Worm (Caenorhabditis elegans): ENCODE results near the gene F48F7.5.

F48F7.5 gene

DNA sequence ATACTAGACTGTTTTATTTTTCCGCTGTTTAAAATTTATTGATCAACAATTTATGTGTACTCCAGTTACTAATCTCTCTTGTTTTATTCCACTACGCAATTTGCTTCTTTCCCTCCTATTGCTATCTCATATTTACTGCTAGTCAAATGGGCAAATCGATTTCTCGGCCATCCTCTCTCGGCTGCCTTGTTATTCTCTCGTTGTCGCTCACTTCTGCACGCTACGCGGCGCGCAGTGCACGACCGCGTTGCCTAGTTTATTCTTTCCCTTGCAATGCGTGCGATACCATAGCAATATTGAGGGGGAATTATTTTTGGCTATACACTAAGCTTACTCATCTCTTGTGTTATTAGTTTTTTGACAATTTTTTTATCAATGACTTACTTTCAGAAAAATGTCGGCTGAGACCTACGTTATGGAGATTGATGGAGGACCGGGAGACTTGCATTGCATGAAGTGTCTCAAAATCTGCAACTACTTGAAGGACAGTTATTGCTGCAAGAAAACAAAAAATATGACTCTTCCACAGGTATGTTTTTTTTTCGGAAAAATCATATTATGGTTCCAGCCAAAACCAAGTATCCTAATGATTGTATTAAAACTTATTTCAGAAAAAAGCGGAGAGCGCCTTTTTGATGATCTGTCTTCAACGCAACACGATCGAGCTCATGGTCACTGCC is 2.1 kb downstream of the F48F7.5 start, which contains the start of gene F48F7.6:
F48F7.6 (plus strand) TSS at position 391 of the 680 bp plus-strand sequence.
- TF ChIP-seq C34F6.9 (tag; optimal IDR thresholded peaks at IDR 0.05) (peak; percentile 67), lin-11 (tag; optimal IDR thresholded peaks at IDR 0.05) (peak; percentile 36), unc-39 (tag; optimal IDR thresholded peaks at IDR 0.05) (no peak), nhr-23 (tag; optimal IDR thresholded peaks at IDR 0.05) (no peak), elt-1 (tag; optimal IDR thresholded peaks at IDR 0.05) (no peak), nhr-21 (tag; optimal IDR thresholded peaks at IDR 0.05) (no peak), nhr-237 (tag; optimal IDR thresholded peaks at IDR 0.05) (no peak), sma-9 (GFP tag; optimal IDR thresholded peaks at IDR 0.05) (no peak), sma-9 (tag; optimal IDR thresholded peaks at IDR 0.05) (no peak), ztf-4 (tag; optimal IDR thresholded peaks at IDR 0.05) (peak; percentile 8), ztf-1 (GFP tag; conservative IDR thresholded peaks at IDR 0.05) (no peak), nhr-10 (tag; optimal IDR thresholded peaks at IDR 0.05) (no peak), mab-5 (tag; optimal IDR thresholded peaks at IDR 0.05) (no peak), unc-55 (GFP tag; optimal IDR thresholded peaks at IDR 0.05) (peak; percentile 35), ceh-16 (tag; optimal IDR thresholded peaks at IDR 0.05) (no peak), nhr-11 (tag; optimal IDR thresholded peaks at IDR 0.05) (no peak), ztf-11 (tag; optimal IDR thresholded peaks at IDR 0.05) (no peak), gmeb-1 (tag; optimal IDR thresholded peaks at IDR 0.05) (peak; percentile 14), nhr-6 (tag; optimal IDR thresholded peaks at IDR 0.05) (no peak), sem-4 (tag; optimal IDR thresholded peaks at IDR 0.05) (peak; percentile 8), lin-13 (GFP tag; optimal IDR thresholded peaks at IDR 0.05) (no peak), fos-1 (tag; optimal IDR thresholded peaks at IDR 0.05) (peak; percentile 16), Y55F3AM.14 (GFP tag; optimal IDR thresholded peaks at IDR 0.05) (no peak), crh-2 (tag; optimal IDR thresholded peaks at IDR 0.05) (peak; percentile 28), F13H6.1 (tag; optimal IDR thresholded peaks at IDR 0.05) (peak; percentile 2), blmp-1 (tag; optimal IDR thresholded peaks at IDR 0.05; ENCODE audit: insufficient read depth) (no peak), ZK546.5 (tag; optimal IDR thresholded peaks at IDR 0.05) (no peak), ama-1 (optimal IDR thresholded peaks at IDR 0.05) (peak; percentile 1), ceh-82 (tag; optimal IDR thresholded peaks at IDR 0.05) (no peak), dmd-4 (tag; optimal IDR thresholded peaks at IDR 0.05) (no peak), nhr-77 (tag; optimal IDR thresholded peaks at IDR 0.05) (no peak), zag-1 (tag; optimal IDR thresholded peaks at IDR 0.05) (no peak), egl-27 (tag; optimal IDR thresholded peaks at IDR 0.05) (no peak), snpc-4 (tag; optimal IDR thresholded peaks at IDR 0.05) (peak; percentile 13), elt-3 (tag; optimal IDR thresholded peaks at IDR 0.05) (no peak), unc-62 (GFP tag; optimal IDR thresholded peaks at IDR 0.05) (no peak), lin-39 (tag; optimal IDR thresholded peaks at IDR 0.05) (no peak), mbf-1 (tag; optimal IDR thresholded peaks at IDR 0.05) (no peak), nhr-129 (tag; optimal IDR thresholded peaks at IDR 0.05) (peak; percentile 75), lsy-2 (tag; optimal IDR thresholded peaks at IDR 0.05) (peak in 1 of 2 experiments; percentile 54), nhr-12 (tag; optimal IDR thresholded peaks at IDR 0.05) (no peak), skn-1 (tag; optimal IDR thresholded peaks at IDR 0.05) (no peak), R02D3.7 (tag; optimal IDR thresholded peaks at IDR 0.05) (no peak), peb-1 (tag; optimal IDR thresholded peaks at IDR 0.05) (no peak), nhr-25 (tag; optimal IDR thresholded peaks at IDR 0.05) (no peak), aly-2 (tag; optimal IDR thresholded peaks at IDR 0.05) (no peak), mdl-1 (tag; optimal IDR thresholded peaks at IDR 0.05) (peak in 1 of 2 experiments; percentile 34), alr-1 (tag; optimal IDR thresholded peaks at IDR 0.05) (no peak), sma-3 (GFP tag; optimal IDR thresholded peaks at IDR 0.05) (no peak)

All from whole organism, L2 larva.